Worm (Caenorhabditis elegans): ENCODE data around the gene T02E9.5.

Gene T02E9.5

ce11 chrV:11391033-11391432 is 49.0 kb downstream of the T02E9.5 start (continued):
- TF ChIP-seq snpc-4 (GFP tag; optimal IDR thresholded peaks at IDR 0.05): peak; percentile 85
- peak in 3 of 4 experiments; percentile 86 to 92 (median 91) for TF ChIP-seq snpc-4 (tag; optimal IDR thresholded peaks at IDR 0.05)
- TF ChIP-seq snpc-1.3 (tag; optimal IDR thresholded peaks at IDR 0.05; ENCODE audit: insufficient read depth): peak; percentile 15

ce11 chrV:11392020-11392419 is 50.0 kb downstream of the T02E9.5 start, which contains the start of gene nas-16:
TSS of gene nas-16 (plus strand) at chrV:11392320.
- TF ChIP-seq nhr-80 (tag; optimal IDR thresholded peaks at IDR 0.05) (no peak), D2030.7 (GFP tag; IDR thresholded peaks at IDR 0.05) (no peak), ztf-6 (GFP tag; IDR thresholded peaks at IDR 0.05) (no peak), rcor-1 (GFP tag; IDR thresholded peaks at IDR 0.05) (no peak)

Data from whole organism, young adult.